Fruit fly (Drosophila melanogaster): ENCODE data around the gene car.
A peak's percentile ranks its signal among the peaks of the same experiment; 100 is the strongest.

Gene car

dm6 chrX:19577940-19578632 is 12.3 kb downstream of the car start:
- TF ChIP-seq Hr78 (GFP tag; optimal IDR thresholded peaks at IDR 0.05) (no peak), N (GFP tag; optimal IDR thresholded peaks at IDR 0.05) (peak; percentile 83), sv (GFP tag; optimal IDR thresholded peaks at IDR 0.05) (no peak), brk (GFP tag; optimal IDR thresholded peaks at IDR 0.05) (no peak), foxo (GFP tag; optimal IDR thresholded peaks at IDR 0.05) (no peak), GATAd (GFP tag; optimal IDR thresholded peaks at IDR 0.05) (no peak), fru (GFP tag; optimal IDR thresholded peaks at IDR 0.05) (no peak), Myc (optimal IDR thresholded peaks at IDR 0.05) (no peak), CrebA (GFP tag; optimal IDR thresholded peaks at IDR 0.05; ENCODE audit: borderline replicate concordance) (no peak), Abd-B (GFP tag; optimal IDR thresholded peaks at IDR 0.05) (peak; percentile 8), Dif (GFP tag; optimal IDR thresholded peaks at IDR 0.05; ENCODE audit: partially characterized antibody) (no peak), lola (GFP tag; optimal IDR thresholded peaks at IDR 0.05) (no peak)

DNA sequence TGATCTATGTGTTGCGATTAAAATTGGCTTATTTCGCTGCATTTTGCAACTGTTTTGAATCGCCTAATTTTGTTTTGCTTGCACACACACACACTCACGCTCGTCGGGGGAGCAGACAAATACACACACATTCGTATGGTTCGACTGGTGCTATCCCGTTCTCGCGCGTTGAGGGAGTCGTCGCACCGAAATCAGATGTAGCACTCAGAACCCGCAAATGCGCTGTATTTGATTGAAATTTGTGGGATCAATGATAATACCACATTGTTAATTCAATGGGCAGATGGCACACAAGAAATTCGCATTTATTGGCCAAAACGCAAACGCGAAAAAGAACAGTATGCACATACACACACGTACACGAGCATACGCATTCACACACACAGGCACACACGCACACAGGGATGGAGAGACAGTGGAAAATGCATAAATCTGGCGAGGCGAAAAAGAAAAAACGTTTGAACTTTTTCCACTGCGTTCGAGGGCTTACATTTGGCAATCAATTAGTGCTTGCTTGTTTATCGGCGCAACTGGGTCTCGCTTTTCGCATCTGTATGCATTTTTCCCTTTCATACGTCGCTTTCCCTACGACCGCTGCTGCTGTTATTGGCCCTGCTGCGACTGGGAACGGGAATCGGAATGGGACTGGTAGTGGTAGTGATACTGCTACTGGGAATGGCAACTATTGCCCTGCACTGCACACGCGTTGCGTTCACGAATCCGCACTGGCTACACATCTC is 13.3 kb downstream of the car start:
- TF ChIP-seq Hr78 (GFP tag; optimal IDR thresholded peaks at IDR 0.05) = peak; percentile 24
- no peak for TF ChIP-seq fru (GFP tag; optimal IDR thresholded peaks at IDR 0.05)
- TF ChIP-seq usp (GFP tag; optimal IDR thresholded peaks at IDR 0.05) = no peak
- no peak for TF ChIP-seq rgr (GFP tag; optimal IDR thresholded peaks at IDR 0.05)
- TF ChIP-seq N (GFP tag; optimal IDR thresholded peaks at IDR 0.05) = peak; percentile 89
- no peak for TF ChIP-seq br (GFP tag; optimal IDR thresholded peaks at IDR 0.05)
- TF ChIP-seq sv (GFP tag; optimal IDR thresholded peaks at IDR 0.05) = no peak
- TF ChIP-seq Myc (optimal IDR thresholded peaks at IDR 0.05) = no peak
- peak; percentile 73 for TF ChIP-seq Abd-B (GFP tag; optimal IDR thresholded peaks at IDR 0.05)
- no peak for TF ChIP-seq CG32264 (GFP tag; optimal IDR thresholded peaks at IDR 0.05)
- TF ChIP-seq tai (GFP tag; optimal IDR thresholded peaks at IDR 0.05) = no peak
- peak; percentile 33 for TF ChIP-seq h (GFP tag; optimal IDR thresholded peaks at IDR 0.05)
- peak in 1 of 2 experiments; percentile 33 for TF ChIP-seq foxo (GFP tag; optimal IDR thresholded peaks at IDR 0.05)

DNA sequence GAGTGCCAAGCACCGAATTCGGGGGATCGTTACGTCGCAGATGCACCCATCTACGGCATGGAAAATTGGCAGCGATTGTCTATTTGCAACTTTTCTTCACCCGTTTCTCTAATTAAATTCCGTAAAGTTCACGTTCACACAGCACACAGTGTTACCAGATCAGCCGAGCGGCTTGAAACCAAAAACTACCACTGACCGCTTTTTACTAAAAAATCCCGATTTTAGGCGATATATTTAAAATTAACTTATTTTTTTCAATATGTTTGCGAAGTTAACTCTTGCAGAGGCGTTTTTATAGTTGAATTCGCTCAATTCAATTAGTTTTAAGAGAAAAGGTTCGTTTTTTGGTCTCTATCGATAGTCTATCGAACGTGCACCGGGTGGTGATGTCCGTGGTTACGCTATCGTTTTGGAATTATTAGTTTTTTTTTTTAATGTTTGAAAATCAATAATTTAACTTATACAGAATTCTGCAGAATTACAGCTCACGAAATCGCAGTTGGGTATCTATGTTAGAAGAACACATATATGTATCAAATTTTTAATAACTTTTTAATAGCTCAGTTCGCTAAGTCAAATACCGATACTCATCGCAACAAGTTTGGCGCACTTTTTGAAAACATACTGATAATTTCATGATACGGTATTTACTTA is 14.0 kb downstream of the car start, which contains the start of gene Tao:
Tao (minus strand) TSS at position 153 of the 654 bp plus-strand sequence.
- TF ChIP-seq woc (GFP tag; optimal IDR thresholded peaks at IDR 0.05) = peak; percentile 11
- TF ChIP-seq N (GFP tag; optimal IDR thresholded peaks at IDR 0.05) = no peak
- TF ChIP-seq h (GFP tag; optimal IDR thresholded peaks at IDR 0.05) = peak; percentile 29
- no peak for TF ChIP-seq Abd-B (GFP tag; optimal IDR thresholded peaks at IDR 0.05)
- TF ChIP-seq dl (GFP tag; optimal IDR thresholded peaks at IDR 0.05; ENCODE audit: insufficient read depth in 1 of 2, partially characterized antibody in 2 of 2) = no peak
- TF ChIP-seq CrebA (GFP tag; optimal IDR thresholded peaks at IDR 0.05; ENCODE audit: borderline replicate concordance) = no peak

DNA sequence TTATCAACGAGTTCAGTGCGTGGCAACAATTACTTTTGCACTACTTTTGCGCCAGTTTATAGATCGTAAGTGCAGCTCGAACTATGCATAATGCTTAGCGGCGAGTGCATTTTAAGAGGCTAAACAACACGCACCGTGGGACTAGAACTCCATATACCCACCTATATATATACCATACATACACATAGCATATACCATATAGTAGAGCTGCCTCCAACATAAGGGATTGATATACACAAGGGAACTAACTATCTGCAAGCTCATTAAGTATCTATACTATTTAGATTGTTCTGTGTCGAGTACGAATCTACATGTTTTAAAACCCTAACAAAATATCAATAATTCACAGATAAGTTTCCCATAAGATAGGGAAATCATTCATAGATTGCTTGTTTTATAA is 16.1 kb downstream of the car start, which contains the start of gene CG14218:
CG14218 (minus strand) TSS at position 101 of the 400 bp plus-strand sequence.
- TF ChIP-seq Vsx2 (GFP tag; optimal IDR thresholded peaks at IDR 0.05; ENCODE audit: partially characterized antibody) (no peak), dsf (GFP tag; optimal IDR thresholded peaks at IDR 0.05; ENCODE audit: borderline replicate concordance) (no peak), sage (GFP tag; optimal IDR thresholded peaks at IDR 0.05) (no peak), ey (GFP tag; optimal IDR thresholded peaks at IDR 0.05) (no peak), foxo (GFP tag; optimal IDR thresholded peaks at IDR 0.05) (no peak)

- no peak for TF ChIP-seq pan (optimal IDR thresholded peaks at IDR 0.05)
- no peak for TF ChIP-seq Hnf4 (GFP tag; optimal IDR thresholded peaks at IDR 0.05)
- no peak for TF ChIP-seq CG9705 (GFP tag; optimal IDR thresholded peaks at IDR 0.05)
- no peak for TF ChIP-seq ey (GFP tag; optimal IDR thresholded peaks at IDR 0.05)
Observed at dm6 chrX:19582732-19583131, 16.9 kb downstream of the car start.

DNA sequence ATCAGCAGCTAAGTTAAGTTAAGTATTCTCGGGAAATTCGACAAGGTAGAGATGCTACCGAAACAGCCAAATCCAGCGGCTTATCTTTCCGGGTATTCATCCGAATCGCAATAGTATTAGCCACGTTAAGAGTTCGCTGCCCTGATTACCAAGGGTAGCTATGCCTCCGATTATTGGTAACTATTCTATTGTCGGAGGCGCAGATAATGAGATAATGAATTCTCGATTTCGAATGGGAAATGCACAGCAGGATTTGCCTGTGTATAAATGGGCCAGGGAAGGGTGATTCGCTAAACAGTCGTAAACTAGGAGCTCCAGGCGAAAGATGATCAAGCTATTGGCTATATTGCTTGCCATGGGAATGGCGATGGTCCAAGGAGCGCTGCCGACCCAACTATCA is 17.5 kb downstream of the car start, which contains the start of gene CG14204:
CG14204 (plus strand) TSS at position 301 of the 400 bp plus-strand sequence.
- no peak for TF ChIP-seq jim (GFP tag; optimal IDR thresholded peaks at IDR 0.05)

Measured in whole organism, wandering third instar larva.